Fruit fly (Drosophila melanogaster) whole organism, embryonic: ENCODE measurements around the gene Reck.

ENCODE experiments used
- CG13775 ChIP-seq: fragments of 200-800 bp; sonication (Bioruptor generic); optimal IDR thresholded peaks from 3 replicates; lab custom pipeline; 2017; ENCODE audit warnings: missing biosample characterization, mild to moderate bottlenecking, missing genetic modification characterization
- CG17328 ChIP-seq: fragments of 200-800 bp; sonication (Bioruptor generic); IDR thresholded peaks from 2 replicates; pipeline ENCODE4 v1.3.6; 2022; ENCODE audit warnings: missing biosample characterization, missing genetic modification characterization
- CG18476 ChIP-seq: fragments of 200-800 bp; sonication (Bioruptor generic); optimal IDR thresholded peaks from 2 replicates; lab custom pipeline; 2016; ENCODE audit warnings: missing biosample characterization, mild to moderate bottlenecking, missing genetic modification characterization
- CG4424 ChIP-seq: fragments of 200-800 bp; sonication (Bioruptor generic); optimal IDR thresholded peaks from 3 replicates; lab custom pipeline; 2016; ENCODE audit warnings: missing biosample characterization, missing genetic modification characterization
- CG9609 ChIP-seq: fragments of 200-800 bp; sonication (Bioruptor generic); optimal IDR thresholded peaks from 3 replicates; lab custom pipeline; 2016; ENCODE audit warnings: missing biosample characterization, missing genetic modification characterization
- Nf-YC ChIP-seq: fragments of 200-800 bp; optimal IDR thresholded peaks from 3 replicates; lab custom pipeline; 2019; ENCODE audit warnings: missing biosample characterization, mild to moderate bottlenecking, missing genetic modification characterization, moderate library complexity
- amos ChIP-seq: fragments of 200-800 bp; sonication (Bioruptor generic); IDR thresholded peaks from 2 replicates; pipeline ENCODE4 v1.3.6; 2022; ENCODE audit warnings: missing biosample characterization, missing genetic modification characterization; ENCODE audit not compliant: partially characterized antibody
- sens-2 ChIP-seq: fragments of 200-800 bp; sonication (Bioruptor generic); IDR thresholded peaks from 2 replicates; pipeline ENCODE4 v1.3.6; 2022; ENCODE audit warnings: missing biosample characterization, missing genetic modification characterization
- zen2 ChIP-seq: fragments of 200-800 bp; sonication (Bioruptor generic); IDR thresholded peaks from 3 replicates; pipeline ENCODE4 v1.3.6; 2022; ENCODE audit warnings: missing biosample characterization, missing genetic modification characterization; ENCODE audit not compliant: partially characterized antibody

dm6 chr3L:15054477-15054876 is 40.6 kb upstream of the Reck start, which contains the start of gene EAChm:
- TF ChIP-seq CG18476 (GFP tag; lab: Kevin White, UChicago) = no peak
- no peak for TF ChIP-seq zen2 (GFP tag; lab: Robert Waterston, UW)
- TF ChIP-seq CG13775 (GFP tag; lab: Kevin White, UChicago) = no peak
- TF ChIP-seq CG17328 (GFP tag; lab: Robert Waterston, UW) = no peak
- no peak for TF ChIP-seq Nf-YC (tag; lab: Kevin White, UChicago)
- TF ChIP-seq CG9609 (GFP tag; lab: Kevin White, UChicago) = no peak
- no peak for TF ChIP-seq CG4424
- no peak for TF ChIP-seq amos (GFP tag; lab: Robert Waterston, UW)
- no peak for TF ChIP-seq sens-2 (GFP tag; lab: Robert Waterston, UW)
